Worm (Caenorhabditis elegans) whole organism, L4 larva: ENCODE results near the gene srz-97.

ENCODE experiments used
- F49E8.2 ChIP-seq: sonication (generic microtip); optimal IDR thresholded peaks from 2 replicates; lab custom pipeline; 2016; ENCODE audit warnings: missing compliant biosample characterization, mild to moderate bottlenecking, missing genetic modification characterization, borderline replicate concordance
- T20F7.1 ChIP-seq: fragments of 200-800 bp; sonication (Bioruptor generic); optimal IDR thresholded peaks from 2 replicates; lab custom pipeline; 2018; ENCODE audit warnings: mild to moderate bottlenecking, missing genetic modification characterization, missing compliant biosample characterization
- Y105C5A.15 ChIP-seq: fragments of 200-800 bp; sonication (Bioruptor generic); IDR thresholded peaks from 2 replicates; pipeline ENCODE4 v1.3.6; 2022; ENCODE audit warnings: missing genetic modification characterization, missing compliant biosample characterization
- Y5F2A.4 ChIP-seq: fragments of 200-800 bp; sonication (Bioruptor generic); optimal IDR thresholded peaks from 2 replicates; lab custom pipeline; 2018; ENCODE audit warnings: mild to moderate bottlenecking, missing genetic modification characterization, missing compliant biosample characterization
- Y75B8A.6 ChIP-seq: fragments of 200-800 bp; sonication (Bioruptor generic); IDR thresholded peaks from 2 replicates; pipeline ENCODE4 v1.3.6; 2022; ENCODE audit warnings: missing genetic modification reagents, missing genetic modification characterization, missing compliant biosample characterization
- ZK337.2 ChIP-seq: fragments of 200-800 bp; sonication (Bioruptor generic); IDR thresholded peaks from 2 replicates; pipeline ENCODE4 v1.3.6; 2022; ENCODE audit warnings: missing genetic modification reagents, missing genetic modification characterization, missing compliant biosample characterization
- aha-1 ChIP-seq: fragments of 150-350 bp; peaks from one replicate; lab custom pipeline; 2014; ENCODE audit warnings: missing biosample characterization, missing genetic modification characterization
- ama-1 ChIP-seq: fragments of 150-350 bp; optimal IDR thresholded peaks from 2 replicates; lab custom pipeline; 2014; ENCODE audit warnings: inconsistent platforms, mixed read lengths
- attf-4 ChIP-seq: sonication (generic microtip); optimal IDR thresholded peaks from 3 replicates; lab custom pipeline; 2017; ENCODE audit warnings: missing biosample characterization, missing genetic modification characterization
- ceh-44 ChIP-seq: fragments of 200-800 bp; sonication (Bioruptor generic); IDR thresholded peaks from 2 replicates; pipeline ENCODE4 v1.3.6; 2022; ENCODE audit warnings: missing genetic modification reagents, missing genetic modification characterization, missing compliant biosample characterization
- cey-2 ChIP-seq: sonication (generic microtip); optimal IDR thresholded peaks from 3 replicates; lab custom pipeline; 2017; ENCODE audit warnings: missing genetic modification characterization, mild to moderate bottlenecking, missing compliant biosample characterization, antibody characterized with exemption, borderline replicate concordance; ENCODE audit not compliant: insufficient read depth
- daf-16 ChIP-seq, 3 experiments: sonication (generic microtip); optimal IDR thresholded peaks; 2 replicates each; lab custom pipeline; 2016 to 2017; ENCODE audit warnings: missing genetic modification characterization in 3 of 3, missing genetic modification reagents in 3 of 3, mild to moderate bottlenecking in 2 of 3, missing compliant biosample characterization in 2 of 3, missing biosample characterization in 1 of 3, moderate library complexity in 1 of 3
- daf-19 ChIP-seq: fragments of 200-800 bp; sonication (Bioruptor generic); conservative IDR thresholded peaks from 2 replicates; pipeline ENCODE4 v1.3.6; 2022; ENCODE audit warnings: missing genetic modification characterization, missing compliant biosample characterization
- dmd-6 ChIP-seq: fragments of 200-800 bp; sonication (Bioruptor generic); IDR thresholded peaks from 2 replicates; pipeline ENCODE4 v1.3.6; 2022; ENCODE audit warnings: missing genetic modification reagents, missing genetic modification characterization, missing compliant biosample characterization
- dmd-9 ChIP-seq: fragments of 200-800 bp; sonication (Bioruptor generic); IDR thresholded peaks from 2 replicates; pipeline ENCODE4 v1.3.6; 2022; ENCODE audit warnings: missing genetic modification reagents, missing genetic modification characterization, missing compliant biosample characterization
- duxl-1 ChIP-seq: sonication (generic microtip); optimal IDR thresholded peaks from 2 replicates; lab custom pipeline; 2016; ENCODE audit warnings: mild to moderate bottlenecking, missing genetic modification characterization, moderate library complexity, missing compliant biosample characterization; ENCODE audit not compliant: poor library complexity
- dve-1 ChIP-seq: sonication (generic microtip); optimal IDR thresholded peaks from 2 replicates; lab custom pipeline; 2017; ENCODE audit warnings: antibody characterized with exemption, mild to moderate bottlenecking, missing genetic modification characterization, missing compliant biosample characterization; ENCODE audit not compliant: insufficient read depth
- egl-27 ChIP-seq: sonication (generic microtip); optimal IDR thresholded peaks from 3 replicates; lab custom pipeline; 2017; ENCODE audit warnings: missing biosample characterization, missing genetic modification reagents, missing genetic modification characterization
- fos-1 ChIP-seq: fragments of 150-350 bp; optimal IDR thresholded peaks from 2 replicates; lab custom pipeline; 2014; ENCODE audit warnings: missing biosample characterization, missing genetic modification characterization
- hlh-11 ChIP-seq: fragments of 200-800 bp; sonication (Bioruptor generic); optimal IDR thresholded peaks from 2 replicates; lab custom pipeline; 2018; ENCODE audit warnings: mild to moderate bottlenecking, missing genetic modification characterization, missing compliant biosample characterization
- hlh-30 ChIP-seq: sonication (generic microtip); optimal IDR thresholded peaks from 2 replicates; lab custom pipeline; 2017; ENCODE audit warnings: antibody characterized with exemption, mild to moderate bottlenecking, missing genetic modification characterization, missing compliant biosample characterization; ENCODE audit not compliant: insufficient read depth
- hmg-1.1 ChIP-seq: fragments of 200-800 bp; sonication (Bioruptor generic); IDR thresholded peaks from 2 replicates; pipeline ENCODE4 v1.3.6; 2022; ENCODE audit warnings: missing genetic modification reagents, missing genetic modification characterization, missing compliant biosample characterization
- jun-1 ChIP-seq: fragments of 150-350 bp; optimal IDR thresholded peaks from 2 replicates; lab custom pipeline; 2014; ENCODE audit warnings: missing biosample characterization, missing genetic modification reagents, missing genetic modification characterization
- lin-1 ChIP-seq: fragments of 200-800 bp; sonication (Bioruptor generic); IDR thresholded peaks from 2 replicates; pipeline ENCODE4 v1.3.6; 2022; ENCODE audit warnings: missing genetic modification reagents, missing genetic modification characterization, missing compliant biosample characterization
- lin-15B ChIP-seq: fragments of 150-350 bp; sonication (generic microtip); optimal IDR thresholded peaks from 3 replicates; lab custom pipeline; 2014; ENCODE audit warnings: missing biosample characterization, missing genetic modification characterization
- lin-29 ChIP-seq: fragments of 200-800 bp; sonication (Bioruptor generic); IDR thresholded peaks from 2 replicates; pipeline ENCODE4 v1.3.6; 2022; ENCODE audit warnings: missing genetic modification reagents, missing genetic modification characterization, missing compliant biosample characterization
- lin-39 ChIP-seq: fragments of 150-350 bp; optimal IDR thresholded peaks from 2 replicates; lab custom pipeline; 2014; ENCODE audit warnings: missing biosample characterization, missing genetic modification reagents, missing genetic modification characterization
- lir-3 ChIP-seq: sonication (generic microtip); optimal IDR thresholded peaks from 2 replicates; lab custom pipeline; 2016; ENCODE audit warnings: mild to moderate bottlenecking, missing genetic modification characterization, missing compliant biosample characterization
- madf-5 ChIP-seq, 2 experiments: fragments of 200-800 bp; sonication (Bioruptor generic); IDR thresholded peaks; 2 replicates each; pipeline ENCODE4 v1.3.6; 2022; ENCODE audit warnings: missing compliant biosample characterization in 2 of 2, missing genetic modification characterization in 2 of 2
- mep-1 ChIP-seq: fragments of 150-350 bp; sonication (generic microtip); optimal IDR thresholded peaks from 3 replicates; lab custom pipeline; 2014; ENCODE audit warnings: missing biosample characterization, missing genetic modification characterization
- mxl-3 ChIP-seq: fragments of 200-800 bp; sonication (Bioruptor generic); optimal IDR thresholded peaks from 2 replicates; lab custom pipeline; 2018; ENCODE audit warnings: mild to moderate bottlenecking, missing genetic modification characterization, missing compliant biosample characterization
- nhr-102 ChIP-seq: sonication (generic microtip); optimal IDR thresholded peaks from 2 replicates; lab custom pipeline; 2016; ENCODE audit warnings: mild to moderate bottlenecking, missing genetic modification characterization, moderate library complexity, missing compliant biosample characterization
- nhr-11 ChIP-seq: fragments of 150-350 bp; optimal IDR thresholded peaks from 2 replicates; lab custom pipeline; 2014; ENCODE audit warnings: missing biosample characterization, missing genetic modification characterization
- nhr-111 ChIP-seq: fragments of 200-800 bp; sonication (Bioruptor generic); optimal IDR thresholded peaks from 2 replicates; lab custom pipeline; 2018; ENCODE audit warnings: mild to moderate bottlenecking, missing genetic modification characterization, missing compliant biosample characterization
- nhr-28 ChIP-seq: fragments of 150-350 bp; optimal IDR thresholded peaks from 2 replicates; lab custom pipeline; 2014; ENCODE audit warnings: missing biosample characterization, missing genetic modification characterization
- nhr-6 ChIP-seq: fragments of 150-350 bp; optimal IDR thresholded peaks from 2 replicates; lab custom pipeline; 2014; ENCODE audit warnings: missing biosample characterization, missing genetic modification characterization
- nhr-76 ChIP-seq: fragments of 150-350 bp; optimal IDR thresholded peaks from 2 replicates; lab custom pipeline; 2014; ENCODE audit warnings: missing biosample characterization, missing genetic modification characterization
- pha-4 ChIP-seq, 2 experiments: fragments of 150-350 bp in 1 of 2; fragments of 200-800 bp in 1 of 2; sonication (Bioruptor generic) in 1 of 2; IDR thresholded peaks in 1 of 2; optimal IDR thresholded peaks in 1 of 2; 2 replicates each; pipeline versions ENCODE4 v1.3.6 to Lab custom; 2014 to 2022; ENCODE audit warnings: missing genetic modification characterization in 2 of 2, missing genetic modification reagents in 2 of 2, missing biosample characterization in 1 of 2, missing compliant biosample characterization in 1 of 2
- php-3 ChIP-seq: fragments of 200-800 bp; sonication (Bioruptor generic); IDR thresholded peaks from 2 replicates; pipeline ENCODE4 v1.3.6; 2022; ENCODE audit warnings: missing genetic modification reagents, missing genetic modification characterization, missing compliant biosample characterization
- sdz-12 ChIP-seq: fragments of 200-800 bp; sonication (Bioruptor generic); optimal IDR thresholded peaks from 2 replicates; lab custom pipeline; 2018; ENCODE audit warnings: mild to moderate bottlenecking, missing genetic modification characterization, missing compliant biosample characterization
- skn-1 ChIP-seq: fragments of 150-350 bp; optimal IDR thresholded peaks from 2 replicates; lab custom pipeline; 2014; ENCODE audit warnings: missing biosample characterization, missing genetic modification characterization
- snpc-4 ChIP-seq: fragments of 150-350 bp; optimal IDR thresholded peaks from 2 replicates; lab custom pipeline; 2014; ENCODE audit warnings: missing biosample characterization, missing genetic modification characterization
- tag-97 ChIP-seq: fragments of 200-800 bp; sonication (Bioruptor generic); IDR thresholded peaks from 2 replicates; pipeline ENCODE4 v1.3.6; 2022; ENCODE audit warnings: missing genetic modification characterization, missing compliant biosample characterization
- zfp-2 ChIP-seq: sonication (generic microtip); optimal IDR thresholded peaks from 2 replicates; lab custom pipeline; 2016; ENCODE audit warnings: mild to moderate bottlenecking, missing genetic modification characterization, missing compliant biosample characterization
- zfp-3 ChIP-seq: fragments of 200-800 bp; sonication (Bioruptor generic); conservative IDR thresholded peaks from 2 replicates; pipeline ENCODE4 v1.3.6; 2022; ENCODE audit warnings: missing genetic modification reagents, missing genetic modification characterization, missing compliant biosample characterization
- zip-11 ChIP-seq: fragments of 200-800 bp; sonication (Bioruptor generic); IDR thresholded peaks from 2 replicates; pipeline ENCODE4 v1.3.6; 2022; ENCODE audit warnings: missing genetic modification characterization, missing compliant biosample characterization
- zip-2 ChIP-seq: fragments of 150-350 bp; optimal IDR thresholded peaks from 2 replicates; lab custom pipeline; 2014; ENCODE audit warnings: missing biosample characterization, missing genetic modification characterization

srz-97 gene

DNA sequence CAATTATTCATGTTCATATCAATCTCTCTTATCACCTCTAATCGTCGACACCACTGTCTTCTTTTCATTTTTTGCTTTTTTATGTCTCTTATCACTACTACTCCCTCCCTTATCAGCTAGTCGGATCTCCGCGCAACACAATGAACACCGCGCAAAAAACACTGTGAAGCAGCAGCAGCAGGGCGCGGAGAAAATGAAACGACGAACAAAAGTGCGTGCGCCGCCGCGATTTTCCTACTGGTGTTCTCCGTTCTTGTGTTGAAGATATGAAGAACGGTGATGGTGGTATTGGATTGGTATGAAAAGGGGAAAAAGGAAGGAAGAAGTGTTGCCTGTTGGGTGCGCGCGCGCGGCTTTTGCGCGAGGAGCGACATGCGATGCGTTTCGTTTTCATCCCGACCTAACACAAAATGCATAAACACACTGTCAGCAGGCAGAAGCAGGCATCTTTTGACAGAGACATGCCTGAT lies 37.7 kb upstream of the srz-97 start (continued):
- TF ChIP-seq fos-1 (tag; lab: Kevin White, UChicago) (no peak), tag-97 (no peak)

DNA sequence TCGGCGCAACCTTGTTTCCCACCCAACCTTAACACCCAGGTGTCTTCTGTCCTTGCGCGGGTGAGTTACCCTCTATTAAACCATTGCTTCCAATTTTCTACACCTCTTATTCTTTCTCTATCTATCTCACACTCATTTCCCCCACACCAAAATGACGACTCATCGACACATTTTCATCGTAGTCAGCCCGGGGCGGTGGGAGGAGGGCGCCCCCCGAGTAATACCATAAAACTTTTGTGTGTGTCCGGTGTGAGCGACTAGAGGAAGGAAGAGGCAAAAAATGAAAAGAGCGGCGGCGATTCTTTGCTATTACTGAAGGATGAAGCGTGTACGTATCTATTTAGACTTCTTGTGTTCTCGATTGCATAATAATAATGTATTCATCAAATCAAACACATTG lies 36.7 kb upstream of the srz-97 start:
- TF ChIP-seq nhr-102, result no peak
- no peak for TF ChIP-seq sdz-12
- peak; percentile 23 for TF ChIP-seq mep-1
- TF ChIP-seq dmd-9 (GFP tag; lab: Robert Waterston, UW), result no peak
- TF ChIP-seq madf-5 (GFP tag; IDR thresholded peaks at IDR 0.05; lab: Robert Waterston, UW), result no peak
- no peak for TF ChIP-seq daf-19 (GFP tag; lab: Robert Waterston, UW)
- TF ChIP-seq dve-1, result no peak
- no peak for TF ChIP-seq lin-1 (GFP tag; lab: Robert Waterston, UW)
- TF ChIP-seq Y75B8A.6 (GFP tag; lab: Robert Waterston, UW), result no peak
- TF ChIP-seq nhr-28 (tag; lab: Kevin White, UChicago), result peak; percentile 14
- peak; percentile 27; the same call in 1 of the 2 replicates for TF ChIP-seq dmd-6
- peak; percentile 30 for TF ChIP-seq mxl-3 (GFP tag; lab: Kevin White, UChicago)
- no peak for TF ChIP-seq php-3 (GFP tag; lab: Robert Waterston, UW)
- TF ChIP-seq hlh-11, result peak; percentile 6
- no peak for TF ChIP-seq Y5F2A.4
- TF ChIP-seq, all 104 proteins: peak for 5

DNA sequence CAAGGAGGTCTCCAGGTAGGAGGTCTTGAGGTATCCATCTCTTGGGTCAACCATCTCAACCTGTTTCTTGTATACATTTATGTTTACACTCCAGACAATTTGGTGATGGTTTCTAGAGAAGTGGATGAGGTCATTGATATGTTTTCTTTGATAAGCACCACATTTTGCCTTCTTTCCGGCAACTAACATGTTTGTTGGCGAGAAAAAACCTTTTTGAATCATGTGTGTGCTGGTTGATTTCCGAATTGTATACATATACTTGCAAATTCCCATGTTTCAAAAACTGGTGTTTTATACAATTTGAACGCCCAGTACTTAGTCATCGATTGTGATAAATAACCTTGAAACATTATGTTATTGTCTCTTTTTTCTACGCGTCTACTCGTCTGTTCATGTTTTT lies 36.1 kb upstream of the srz-97 start:
- TF ChIP-seq nhr-6 (peak; percentile 23), daf-19 (GFP tag; lab: Robert Waterston, UW) (no peak), daf-16 (GFP tag; optimal IDR thresholded peaks at IDR 0.05; lab: Kevin White, UChicago) (no peak), daf-16 (tag; optimal IDR thresholded peaks at IDR 0.05; lab: Kevin White, UChicago) (peak; percentile 60), Y105C5A.15 (GFP tag; lab: Robert Waterston, UW) (no peak), mep-1 (no peak), nhr-11 (no peak), lin-29 (GFP tag; lab: Robert Waterston, UW) (no peak), aha-1 (peak; percentile 87), cey-2 (no peak), T20F7.1 (GFP tag; lab: Kevin White, UChicago) (no peak), lir-3 (tag; lab: Kevin White, UChicago) (no peak), F49E8.2 (tag; lab: Kevin White, UChicago) (no peak), lin-15B (no peak), attf-4 (no peak), nhr-28 (tag; lab: Kevin White, UChicago) (no peak), tag-97 (no peak), jun-1 (tag; lab: Kevin White, UChicago) (no peak)

DNA sequence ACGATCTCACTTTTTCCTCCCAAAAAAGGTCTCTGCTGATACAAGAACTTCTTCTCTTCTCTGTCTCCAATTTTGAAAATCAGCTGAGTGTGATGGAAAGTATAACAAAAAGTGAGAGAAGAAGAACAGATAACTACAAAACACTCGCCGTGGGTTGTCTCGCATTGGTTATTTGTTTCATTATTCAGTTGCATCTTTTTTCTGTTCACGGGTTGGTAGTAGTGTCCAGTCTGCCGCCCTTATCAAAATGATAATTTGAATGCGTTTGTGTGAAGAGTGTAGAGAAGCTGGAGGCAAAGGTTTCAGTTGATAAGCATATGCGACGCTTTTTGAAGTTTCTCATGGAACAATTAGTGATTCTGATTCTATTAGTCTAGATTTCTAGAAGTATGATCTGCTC lies 35.0 kb upstream of the srz-97 start:
- no peak for TF ChIP-seq lin-39
- TF ChIP-seq ZK337.2, result no peak
- no peak for TF ChIP-seq zip-2 (tag; lab: Kevin White, UChicago)
- TF ChIP-seq ceh-44 (GFP tag; lab: Robert Waterston, UW), result no peak
- TF ChIP-seq zip-11 (GFP tag; lab: Robert Waterston, UW), result no peak
- no peak for TF ChIP-seq zfp-2 (tag; lab: Kevin White, UChicago)
- TF ChIP-seq dmd-9 (GFP tag; lab: Robert Waterston, UW), result no peak
- no peak for TF ChIP-seq hmg-1.1 (GFP tag; lab: Robert Waterston, UW)
- TF ChIP-seq duxl-1, result no peak
- peak; percentile 44 for TF ChIP-seq hlh-30
- TF ChIP-seq egl-27 (tag; lab: Kevin White, UChicago), result no peak
- no peak for TF ChIP-seq lin-15B
- no peak for TF ChIP-seq skn-1 (tag; lab: Kevin White, UChicago)
- no peak for TF ChIP-seq nhr-111
- no peak for TF ChIP-seq ama-1 (lab: Kevin White, UChicago)
- TF ChIP-seq snpc-4 (tag; lab: Kevin White, UChicago), result no peak
- no peak for TF ChIP-seq daf-19 (GFP tag; lab: Robert Waterston, UW)
- no peak for TF ChIP-seq pha-4 (GFP tag; IDR thresholded peaks at IDR 0.05; lab: Robert Waterston, UW)
- TF ChIP-seq pha-4 (tag; optimal IDR thresholded peaks at IDR 0.05; lab: Kevin White, UChicago), result no peak
- TF ChIP-seq nhr-76 (tag; lab: Kevin White, UChicago), result no peak
- no peak for TF ChIP-seq zfp-3 (GFP tag; lab: Robert Waterston, UW)
- TF ChIP-seq nhr-6, result peak; percentile 76
- TF ChIP-seq sdz-12, result no peak
